Worm (Caenorhabditis elegans) whole organism, L2 larva: Measurements from ENCODE around the gene str-138.

Source experiments
- C34F6.9 ChIP-seq: fragments of 150-350 bp; optimal IDR thresholded peaks from 2 replicates; lab custom pipeline; 2014; ENCODE audit warnings: missing biosample characterization, missing genetic modification characterization
- lin-13 ChIP-seq: fragments of 150-350 bp; optimal IDR thresholded peaks from 2 replicates; lab custom pipeline; 2014; ENCODE audit warnings: missing biosample characterization, missing genetic modification reagents, missing genetic modification characterization
- mdl-1 ChIP-seq, 2 experiments: fragments of 150-350 bp in 1 of 2; sonication (generic microtip) in 1 of 2; optimal IDR thresholded peaks; 2 replicates each; lab custom pipeline; 2017; ENCODE audit warnings: missing biosample characterization in 2 of 2, missing genetic modification characterization in 2 of 2
- unc-39 ChIP-seq: fragments of 150-350 bp; optimal IDR thresholded peaks from 2 replicates; lab custom pipeline; 2014; ENCODE audit warnings: missing biosample characterization, missing genetic modification characterization
- ztf-11 ChIP-seq: sonication (generic microtip); optimal IDR thresholded peaks from 2 replicates; lab custom pipeline; 2017; ENCODE audit warnings: missing biosample characterization, missing genetic modification characterization

DNA sequence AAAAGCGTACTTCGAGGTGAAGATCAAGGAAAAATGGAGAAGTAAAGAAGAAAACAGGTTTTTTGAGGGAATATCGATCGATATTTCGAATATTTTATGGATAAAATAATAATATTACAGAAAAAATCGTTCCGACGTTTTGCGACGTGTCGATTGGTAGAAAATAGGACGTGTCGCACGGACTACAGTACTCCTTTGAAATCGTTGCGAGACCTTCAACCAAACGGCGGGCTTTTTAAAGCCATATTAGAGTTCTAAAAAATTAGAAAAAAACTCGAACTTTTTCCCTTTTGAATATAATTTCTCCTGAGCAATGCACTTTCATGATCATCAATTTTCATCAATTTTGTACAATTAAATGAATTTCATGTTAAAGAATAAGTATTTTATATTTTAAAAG is 48.4 kb upstream of the str-138 start, which contains the start of gene Y97E10AR.4:
- no peak for TF ChIP-seq lin-13 (GFP tag; lab: Kevin White, UChicago)
- TF ChIP-seq C34F6.9 (tag; lab: Kevin White, UChicago), result no peak
- no peak for TF ChIP-seq ztf-11 (tag; lab: Kevin White, UChicago)
- no peak for TF ChIP-seq unc-39 (tag; lab: Kevin White, UChicago)
- TF ChIP-seq mdl-1 (tag; optimal IDR thresholded peaks at IDR 0.05; lab: Kevin White, UChicago), result no peak
